Fruit fly (Drosophila melanogaster) whole organism: ENCODE measurements around the gene PolE1.

Source experiments
- CG8478 ChIP-seq: fragments of >200 bp; optimal IDR thresholded peaks from 2 replicates; lab custom pipeline; 2018; ENCODE audit warnings: inconsistent platforms
- EcR ChIP-seq, 2 experiments: fragments of >200 bp; optimal IDR thresholded peaks; 2 replicates each; lab custom pipeline; 2017; ENCODE audit warnings: missing biosample characterization in 2 of 2, missing genetic modification characterization in 2 of 2, missing genetic modification reagents in 2 of 2
- pan ChIP-seq: fragments of >200 bp; optimal IDR thresholded peaks from 2 replicates; lab custom pipeline; 2017
- psq ChIP-seq: fragments of >200 bp; optimal IDR thresholded peaks from 2 replicates; lab custom pipeline; 2017
- usp ChIP-seq: fragments of >200 bp; optimal IDR thresholded peaks from 2 replicates; lab custom pipeline; 2017; ENCODE audit warnings: missing biosample characterization, missing genetic modification characterization, mixed read lengths

DNA sequence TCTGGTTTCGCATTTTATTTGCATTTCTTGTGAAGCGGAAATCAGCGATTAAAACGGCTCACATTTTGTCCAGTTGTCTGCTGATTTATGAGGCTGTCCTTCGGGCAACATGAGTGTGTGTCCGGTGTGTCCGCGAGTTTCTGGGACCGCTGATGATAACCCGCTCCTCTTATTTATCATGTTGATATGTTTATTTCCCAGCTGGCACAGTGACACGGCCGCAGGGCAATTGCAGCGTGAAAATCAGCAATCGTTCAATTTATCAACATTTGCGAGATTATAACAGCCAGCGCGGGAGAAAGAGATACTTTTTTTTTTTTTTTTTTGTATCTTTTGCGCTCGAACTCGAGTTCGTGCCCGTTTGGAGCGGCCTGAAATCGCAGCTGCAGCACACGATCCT lies 12.4 kb downstream of the PolE1 start:
- no peak for TF ChIP-seq CG8478
- no peak for TF ChIP-seq psq
- TF ChIP-seq pan, result no peak
- no peak for TF ChIP-seq EcR (GFP tag; optimal IDR thresholded peaks at IDR 0.05; lab: Kevin White, UChicago)
- TF ChIP-seq usp (GFP tag; lab: Kevin White, UChicago), result no peak
